Worm (Caenorhabditis elegans): ENCODE results near the gene R151.1.

The R151.1 gene

ce11 chrIII:7195325-7195724, 21.0 kb upstream of the R151.1 start, which contains the start of gene F37C12.18:
Gene F37C12.18 (minus strand): TSS chrIII:7195425.
- TF ChIP-seq hif-1 (tag; optimal IDR thresholded peaks at IDR 0.05) (no peak), ama-1 (optimal IDR thresholded peaks at IDR 0.05) (no peak), aha-1 (tag) (peak; percentile 68)

- TF ChIP-seq lsy-2 (tag; optimal IDR thresholded peaks at IDR 0.05) (no peak), aha-1 (tag) (peak; percentile 31)
Observed at ce11 chrIII:7197973-7198372, 18.4 kb upstream of the R151.1 start, which contains the start of gene exos-9. Gene exos-9 (minus strand): TSS chrIII:7198073.

- TF ChIP-seq snpc-4 (tag; optimal IDR thresholded peaks at IDR 0.05) = no peak
- peak; percentile 36 for TF ChIP-seq hlh-30 (tag; optimal IDR thresholded peaks at IDR 0.05; ENCODE audit: insufficient read depth)
- TF ChIP-seq mes-2 (tag; optimal IDR thresholded peaks at IDR 0.05; ENCODE audit: poor library complexity, severe bottlenecking) = peak; percentile 98
- no peak for TF ChIP-seq egl-27 (tag; optimal IDR thresholded peaks at IDR 0.05)
- peak; percentile 41 for TF ChIP-seq mep-1 (tag; optimal IDR thresholded peaks at IDR 0.05)
- TF ChIP-seq nhr-77 (tag; optimal IDR thresholded peaks at IDR 0.05) = no peak
- TF ChIP-seq zfp-3 (GFP tag; conservative IDR thresholded peaks at IDR 0.05) = no peak
- TF ChIP-seq gei-8 (GFP tag; optimal IDR thresholded peaks at IDR 0.05) = no peak
- no peak for TF ChIP-seq lin-13 (GFP tag; optimal IDR thresholded peaks at IDR 0.05)
- no peak for TF ChIP-seq hmg-1.1 (GFP tag; IDR thresholded peaks at IDR 0.05)
- TF ChIP-seq dpl-1 (GFP tag; optimal IDR thresholded peaks at IDR 0.05) = peak; percentile 92
- TF ChIP-seq jun-1 (tag; optimal IDR thresholded peaks at IDR 0.05) = no peak
- no peak for TF ChIP-seq set-16 (GFP tag; IDR thresholded peaks at IDR 0.05)
- TF ChIP-seq attf-4 (tag; optimal IDR thresholded peaks at IDR 0.05) = no peak
- peak; percentile 22 for TF ChIP-seq dve-1 (tag; optimal IDR thresholded peaks at IDR 0.05; ENCODE audit: insufficient read depth)
- no peak for TF ChIP-seq nhr-237 (tag; optimal IDR thresholded peaks at IDR 0.05)
- TF ChIP-seq hif-1 (tag; optimal IDR thresholded peaks at IDR 0.05) = peak in 1 of 2 experiments; percentile 88
- TF ChIP-seq unc-130 (GFP tag; optimal IDR thresholded peaks at IDR 0.05) = peak; percentile 57
- no peak for TF ChIP-seq T26A8.4 (GFP tag; IDR thresholded peaks at IDR 0.05)
- no peak for TF ChIP-seq sdz-12 (GFP tag; optimal IDR thresholded peaks at IDR 0.05)
- TF ChIP-seq ama-1 (optimal IDR thresholded peaks at IDR 0.05) = no peak
- peak in 1 of 2 experiments; percentile 84 for TF ChIP-seq lsy-2 (tag; optimal IDR thresholded peaks at IDR 0.05)
- TF ChIP-seq spr-1 (tag; optimal IDR thresholded peaks at IDR 0.05) = no peak
- no peak for TF ChIP-seq daf-19 (GFP tag; conservative IDR thresholded peaks at IDR 0.05)
- no peak for TF ChIP-seq nhr-25 (tag; optimal IDR thresholded peaks at IDR 0.05; ENCODE audit: borderline replicate concordance, insufficient read depth)
- no peak for TF ChIP-seq R02D3.7 (tag; optimal IDR thresholded peaks at IDR 0.05)
- 0 out of 2 replicates have a peak, but pooled peaks have one; percentile 26 for TF ChIP-seq ceh-44 (GFP tag; IDR thresholded peaks at IDR 0.05)
- no peak for TF ChIP-seq daf-16 (GFP tag; optimal IDR thresholded peaks at IDR 0.05)
- peak; percentile 15 for TF ChIP-seq daf-16 (tag; optimal IDR thresholded peaks at IDR 0.05)
- peak; percentile 53 for TF ChIP-seq lin-38 (GFP tag; IDR thresholded peaks at IDR 0.05)
- TF ChIP-seq ces-1 (GFP tag; optimal IDR thresholded peaks at IDR 0.05) = no peak
- no peak for TF ChIP-seq hlh-11 (tag; optimal IDR thresholded peaks at IDR 0.05)
- no peak for TF ChIP-seq ceh-32 (tag; optimal IDR thresholded peaks at IDR 0.05; ENCODE audit: poor library complexity)
- TF ChIP-seq F26F4.8 (GFP tag; conservative IDR thresholded peaks at IDR 0.05) = no peak
Observed at ce11 chrIII:7198838-7199237, 17.5 kb upstream of the R151.1 start, which contains the start of gene pfd-5. Gene pfd-5 (minus strand): TSS chrIII:7198884.

- no peak for TF ChIP-seq fos-1 (tag; optimal IDR thresholded peaks at IDR 0.05)
- TF ChIP-seq unc-39 (tag; optimal IDR thresholded peaks at IDR 0.05) = no peak
- TF ChIP-seq spr-1 (tag; optimal IDR thresholded peaks at IDR 0.05) = no peak
- peak; percentile 25 for TF ChIP-seq mep-1 (tag; optimal IDR thresholded peaks at IDR 0.05)
- no peak for TF ChIP-seq tra-1 (GFP tag; IDR thresholded peaks at IDR 0.05)
- no peak for TF ChIP-seq rbr-2 (tag; optimal IDR thresholded peaks at IDR 0.05)
- no peak for TF ChIP-seq T20F7.1 (GFP tag; optimal IDR thresholded peaks at IDR 0.05)
- no peak for TF ChIP-seq F49E8.2 (tag; optimal IDR thresholded peaks at IDR 0.05; ENCODE audit: borderline replicate concordance)
- TF ChIP-seq cey-2 (tag; optimal IDR thresholded peaks at IDR 0.05; ENCODE audit: borderline replicate concordance, insufficient read depth) = peak; percentile 17
- TF ChIP-seq dve-1 (tag; optimal IDR thresholded peaks at IDR 0.05; ENCODE audit: insufficient read depth) = peak; percentile 17
- no peak for TF ChIP-seq dpl-1 (GFP tag; optimal IDR thresholded peaks at IDR 0.05)
- TF ChIP-seq nhr-28 (tag; optimal IDR thresholded peaks at IDR 0.05) = no peak
Observed at ce11 chrIII:7199467-7199866, 16.9 kb upstream of the R151.1 start.
